Fruit fly (Drosophila melanogaster) whole organism, embryonic: ENCODE data around the gene CG45490.
A peak's percentile ranks its signal among the peaks of the same experiment; 100 is the strongest.

Experiments
- Atf6 ChIP-seq: fragments of 200-800 bp; sonication (Bioruptor generic); IDR thresholded peaks from 2 replicates; pipeline ENCODE4 v1.3.6; 2022; ENCODE audit warnings: missing biosample characterization, missing genetic modification characterization
- B-H2 ChIP-seq: fragments of 200-800 bp; sonication (Bioruptor generic); optimal IDR thresholded peaks from 2 replicates; lab custom pipeline; 2018; ENCODE audit warnings: missing biosample characterization, mild to moderate bottlenecking, missing genetic modification characterization
- BtbVII ChIP-seq: fragments of 200-800 bp; sonication (Bioruptor generic); optimal IDR thresholded peaks from 3 replicates; lab custom pipeline; 2017; ENCODE audit warnings: missing biosample characterization, mild to moderate bottlenecking, missing genetic modification characterization
- CG10147 ChIP-seq: fragments of 200-800 bp; sonication (Bioruptor generic); optimal IDR thresholded peaks from 2 replicates; lab custom pipeline; 2019; ENCODE audit warnings: missing biosample characterization, mild to moderate bottlenecking, missing genetic modification characterization, moderate library complexity
- CG10321 ChIP-seq: fragments of 200-800 bp; sonication (Bioruptor generic); IDR thresholded peaks from 2 replicates; pipeline ENCODE4 v1.3.6; 2022; ENCODE audit warnings: missing biosample characterization, missing genetic modification characterization
- CG12942 ChIP-seq: fragments of 200-800 bp; sonication (Bioruptor generic); optimal IDR thresholded peaks from 3 replicates; lab custom pipeline; 2016; ENCODE audit warnings: missing biosample characterization, missing genetic modification characterization
- CG14441 ChIP-seq: fragments of 200-800 bp; sonication (Bioruptor generic); IDR thresholded peaks from 2 replicates; pipeline ENCODE4 v1.3.6; 2022; ENCODE audit warnings: missing biosample characterization, missing genetic modification characterization
- CG15696 ChIP-seq: fragments of 200-800 bp; sonication (Bioruptor generic); optimal IDR thresholded peaks from 2 replicates; lab custom pipeline; 2019; ENCODE audit warnings: missing biosample characterization, mild to moderate bottlenecking, missing genetic modification characterization, moderate library complexity
- CG16779 ChIP-seq: fragments of 200-800 bp; sonication (Bioruptor generic); IDR thresholded peaks from 2 replicates; pipeline ENCODE4 v1.3.6; 2022; ENCODE audit warnings: missing biosample characterization, missing genetic modification characterization
- CG17361 ChIP-seq: fragments of 200-800 bp; sonication (Bioruptor generic); IDR thresholded peaks from 3 replicates; pipeline ENCODE4 v1.3.6; 2022; ENCODE audit warnings: missing biosample characterization, missing genetic modification characterization
- CG18619 ChIP-seq: fragments of 200-800 bp; sonication (Bioruptor generic); optimal IDR thresholded peaks from 3 replicates; lab custom pipeline; 2017; ENCODE audit warnings: missing biosample characterization, mild to moderate bottlenecking, missing genetic modification characterization
- CG2199 ChIP-seq: fragments of 200-800 bp; sonication (Bioruptor generic); IDR thresholded peaks from 3 replicates; pipeline ENCODE4 v1.3.6; 2022; ENCODE audit warnings: missing biosample characterization, missing genetic modification characterization
- CG31224 ChIP-seq: fragments of 200-800 bp; sonication (Bioruptor generic); IDR thresholded peaks from 2 replicates; pipeline ENCODE4 v1.3.6; 2022; ENCODE audit warnings: missing biosample characterization, missing genetic modification characterization
- CG33557 ChIP-seq: fragments of 200-800 bp; sonication (Bioruptor generic); optimal IDR thresholded peaks from 2 replicates; lab custom pipeline; 2019; ENCODE audit warnings: missing biosample characterization, mild to moderate bottlenecking, missing genetic modification characterization, moderate library complexity
- CG3726 ChIP-seq: fragments of 200-800 bp; sonication (Bioruptor generic); IDR thresholded peaks from 3 replicates; pipeline ENCODE4, ENCODE4 v1.3.6; 2022; ENCODE audit warnings: missing biosample characterization, missing genetic modification characterization
- CG4730 ChIP-seq: fragments of 200-800 bp; sonication (Bioruptor generic); IDR thresholded peaks from 2 replicates; pipeline ENCODE4 v1.3.6; 2022; ENCODE audit warnings: missing biosample characterization, missing genetic modification characterization
- CG7745 ChIP-seq: fragments of 200-800 bp; sonication (Bioruptor generic); optimal IDR thresholded peaks from 2 replicates; lab custom pipeline; 2018; ENCODE audit warnings: missing biosample characterization, mild to moderate bottlenecking, missing genetic modification characterization, moderate library complexity
- CG8388 ChIP-seq: fragments of 200-800 bp; sonication (Bioruptor generic); optimal IDR thresholded peaks from 2 replicates; lab custom pipeline; 2019; ENCODE audit warnings: missing biosample characterization, mild to moderate bottlenecking, missing genetic modification characterization, moderate library complexity
- CHES-1-like ChIP-seq: fragments of 200-800 bp; sonication (Bioruptor generic); optimal IDR thresholded peaks from 2 replicates; lab custom pipeline; 2016; ENCODE audit warnings: missing biosample characterization, missing genetic modification characterization
- Camta ChIP-seq: fragments of 200-800 bp; sonication (Bioruptor generic); optimal IDR thresholded peaks from 2 replicates; lab custom pipeline; 2016; ENCODE audit warnings: missing biosample characterization, missing genetic modification characterization
- Dip2 ChIP-seq: fragments of 200-800 bp; sonication (Bioruptor generic); IDR thresholded peaks from 2 replicates; pipeline ENCODE4 v1.3.6; 2022; ENCODE audit warnings: missing biosample characterization, missing genetic modification characterization
- Dll ChIP-seq: fragments of 200-800 bp; sonication (Bioruptor generic); IDR thresholded peaks from 4 replicates; pipeline ENCODE4 v1.3.6; 2022; ENCODE audit warnings: missing biosample characterization, missing genetic modification characterization; ENCODE audit not compliant: partially characterized antibody
- Dp ChIP-seq: fragments of 200-800 bp; sonication (Bioruptor generic); optimal IDR thresholded peaks from 2 replicates; lab custom pipeline; 2018; ENCODE audit warnings: missing biosample characterization, mild to moderate bottlenecking, missing genetic modification characterization, moderate library complexity
- Elba2 ChIP-seq: fragments of 200-800 bp; sonication (Bioruptor generic); optimal IDR thresholded peaks from 3 replicates; lab custom pipeline; 2016; ENCODE audit warnings: missing biosample characterization, missing genetic modification characterization
- HLH54F ChIP-seq: fragments of 200-800 bp; sonication (Bioruptor generic); optimal IDR thresholded peaks from 3 replicates; lab custom pipeline; 2016; ENCODE audit warnings: missing biosample characterization, missing genetic modification characterization
- Hey ChIP-seq: fragments of 200-800 bp; sonication (Bioruptor generic); optimal IDR thresholded peaks from 3 replicates; lab custom pipeline; 2018; ENCODE audit warnings: missing biosample characterization, mild to moderate bottlenecking, missing genetic modification characterization
- Hmr ChIP-seq: fragments of 200-800 bp; sonication (Bioruptor generic); optimal IDR thresholded peaks from 3 replicates; lab custom pipeline; 2017; ENCODE audit warnings: mild to moderate bottlenecking, missing biosample characterization, missing genetic modification reagents, missing genetic modification characterization
- Med ChIP-seq: fragments of 200-800 bp; sonication (Bioruptor generic); peaks from one replicate; lab custom pipeline; 2016; ENCODE audit warnings: missing biosample characterization, missing genetic modification characterization, mild to moderate bottlenecking, inconsistent platforms, moderate library complexity
- Neu2 ChIP-seq: fragments of 200-800 bp; sonication (Bioruptor generic); optimal IDR thresholded peaks from 3 replicates; lab custom pipeline; 2016; ENCODE audit warnings: missing biosample characterization, missing genetic modification characterization, borderline replicate concordance
- Nf-YA ChIP-seq: fragments of 200-800 bp; sonication (Bioruptor generic); IDR thresholded peaks from 2 replicates; pipeline ENCODE4 v1.3.6; 2022; ENCODE audit warnings: missing biosample characterization, missing genetic modification characterization
- NfI ChIP-seq: fragments of 200-800 bp; sonication (Bioruptor generic); optimal IDR thresholded peaks from 3 replicates; lab custom pipeline; 2018; ENCODE audit warnings: missing biosample characterization, mild to moderate bottlenecking, missing genetic modification characterization, moderate library complexity
- Rx ChIP-seq: fragments of 200-800 bp; sonication (Bioruptor generic); IDR thresholded peaks from 2 replicates; pipeline ENCODE4 v1.3.6; 2022; ENCODE audit warnings: missing biosample characterization, missing genetic modification characterization
- Spps ChIP-seq: fragments of 200-800 bp; sonication (Bioruptor generic); optimal IDR thresholded peaks from 2 replicates; lab custom pipeline; 2018; ENCODE audit warnings: missing biosample characterization, mild to moderate bottlenecking, missing genetic modification characterization
- Stat92E ChIP-seq, 3 experiments: fragments of >200 bp in 2 of 3; fragments of 200-800 bp in 1 of 3; sonication (Bioruptor generic) in 1 of 3; optimal IDR thresholded peaks; 2 replicates each; lab custom pipeline; 2017 to 2019; ENCODE audit warnings: missing biosample characterization in 3 of 3, missing genetic modification characterization in 3 of 3, mild to moderate bottlenecking in 1 of 3, moderate library complexity in 1 of 3
- al ChIP-seq: fragments of 200-800 bp; sonication (Bioruptor generic); IDR thresholded peaks from 2 replicates; pipeline ENCODE4 v1.3.6; 2022; ENCODE audit warnings: missing biosample characterization, missing genetic modification characterization
- bcd ChIP-seq: fragments of 200-800 bp; sonication (Bioruptor generic); optimal IDR thresholded peaks from 2 replicates; lab custom pipeline; 2017; ENCODE audit warnings: missing biosample characterization, mild to moderate bottlenecking, missing genetic modification characterization
- bsh ChIP-seq, 2 experiments: fragments of 200-800 bp; sonication (Bioruptor generic); optimal IDR thresholded peaks; 2 replicates each; lab custom pipeline; 2017 to 2018; ENCODE audit warnings: mild to moderate bottlenecking in 2 of 2, missing biosample characterization in 2 of 2, missing genetic modification characterization in 2 of 2, moderate library complexity in 1 of 2
- chif ChIP-seq, 2 experiments: fragments of 200-800 bp; sonication (Bioruptor generic); optimal IDR thresholded peaks; 3 replicates each; lab custom pipeline; 2016; ENCODE audit warnings: missing biosample characterization in 2 of 2, missing genetic modification characterization in 2 of 2
- fd64A ChIP-seq: fragments of 200-800 bp; sonication (Bioruptor generic); optimal IDR thresholded peaks from 3 replicates; lab custom pipeline; 2018; ENCODE audit warnings: missing biosample characterization, mild to moderate bottlenecking, missing genetic modification characterization
- gsb-n ChIP-seq: fragments of 200-800 bp; sonication (Bioruptor generic); optimal IDR thresholded peaks from 3 replicates; lab custom pipeline; 2018; ENCODE audit warnings: missing biosample characterization, mild to moderate bottlenecking, missing genetic modification characterization
- lola ChIP-seq, 3 experiments: fragments of >200 bp in 2 of 3; fragments of 200-800 bp in 1 of 3; sonication (Bioruptor generic) in 1 of 3; optimal IDR thresholded peaks; 2 replicates each; lab custom pipeline; 2017 to 2019; ENCODE audit warnings: missing biosample characterization in 3 of 3, missing genetic modification characterization in 3 of 3, mild to moderate bottlenecking in 1 of 3, moderate library complexity in 1 of 3
- mirr ChIP-seq: fragments of 200-800 bp; sonication (Bioruptor generic); optimal IDR thresholded peaks from 3 replicates; lab custom pipeline; 2018; ENCODE audit warnings: missing biosample characterization, mild to moderate bottlenecking, missing genetic modification characterization
- nerfin-2 ChIP-seq: fragments of 200-800 bp; sonication (Bioruptor generic); IDR thresholded peaks from 2 replicates; pipeline ENCODE4 v1.3.6; 2022; ENCODE audit warnings: missing biosample characterization, missing genetic modification characterization; ENCODE audit not compliant: partially characterized antibody
- pb ChIP-seq: fragments of 200-800 bp; sonication (Bioruptor generic); optimal IDR thresholded peaks from 3 replicates; lab custom pipeline; 2016; ENCODE audit warnings: missing biosample characterization, missing genetic modification characterization
- pzg ChIP-seq: fragments of 200-800 bp; sonication (Bioruptor generic); optimal IDR thresholded peaks from 3 replicates; lab custom pipeline; 2018; ENCODE audit warnings: missing biosample characterization, mild to moderate bottlenecking, missing genetic modification characterization, moderate library complexity
- row ChIP-seq: fragments of 200-800 bp; sonication (Bioruptor generic); IDR thresholded peaks from 3 replicates; pipeline ENCODE4 v1.3.6; 2022; ENCODE audit warnings: missing biosample characterization, missing genetic modification characterization
- salm ChIP-seq: fragments of 200-800 bp; sonication (Bioruptor generic); optimal IDR thresholded peaks from 2 replicates; lab custom pipeline; 2018; ENCODE audit warnings: missing biosample characterization, mild to moderate bottlenecking, missing genetic modification characterization
- slp2 ChIP-seq: fragments of 200-800 bp; sonication (Bioruptor generic); optimal IDR thresholded peaks from 2 replicates; lab custom pipeline; 2016; ENCODE audit warnings: missing biosample characterization, missing genetic modification characterization
- ssp ChIP-seq: fragments of 200-800 bp; sonication (Bioruptor generic); IDR thresholded peaks from 2 replicates; pipeline ENCODE4 v1.3.6; 2022; ENCODE audit warnings: missing biosample characterization, missing genetic modification characterization
- sug ChIP-seq: fragments of 200-800 bp; optimal IDR thresholded peaks from 2 replicates; lab custom pipeline; 2019; ENCODE audit warnings: missing biosample characterization, mild to moderate bottlenecking, missing genetic modification characterization, moderate library complexity
- tio ChIP-seq: fragments of 200-800 bp; sonication (Bioruptor generic); optimal IDR thresholded peaks from 2 replicates; lab custom pipeline; 2017; ENCODE audit warnings: missing biosample characterization, missing genetic modification characterization, inconsistent platforms

CG45490 gene

DNA sequence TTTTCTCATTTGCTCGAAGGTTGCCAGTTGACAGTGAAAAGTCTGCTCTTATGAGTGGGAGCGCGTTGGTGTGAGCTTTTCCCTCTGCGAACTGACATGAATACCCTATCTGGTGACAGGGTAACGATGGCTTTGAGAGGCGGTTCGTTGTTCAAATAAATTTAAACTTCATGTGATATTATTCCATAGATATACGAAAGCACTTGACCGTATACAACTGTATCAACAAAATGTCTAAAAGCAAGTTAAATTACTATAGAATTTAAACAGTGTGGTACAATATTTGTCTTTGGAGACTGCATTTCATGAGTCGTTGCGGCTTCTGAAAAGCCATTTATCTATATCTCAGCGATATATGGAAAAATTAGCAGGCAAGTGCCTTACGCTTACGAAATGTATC, 30.1 kb upstream of the CG45490 start (continued):
- no peak for TF ChIP-seq lola (GFP tag; optimal IDR thresholded peaks at IDR 0.05; lab: Kevin White, UChicago)
- no peak for TF ChIP-seq Nf-YA (GFP tag; lab: Robert Waterston, UW)
- TF ChIP-seq Elba2: no peak
- TF ChIP-seq gsb-n: no peak
- no peak for TF ChIP-seq Neu2 (GFP tag; lab: Kevin White, UChicago)
- no peak for TF ChIP-seq BtbVII (GFP tag; lab: Kevin White, UChicago)
- TF ChIP-seq chif (GFP tag; optimal IDR thresholded peaks at IDR 0.05; lab: Kevin White, UChicago): peak; percentile 7 to 25
- TF ChIP-seq Hmr (GFP tag; lab: Kevin White, UChicago): peak; percentile 45
- no peak for TF ChIP-seq Dip2 (GFP tag; lab: Robert Waterston, UW)
- peak; percentile 39 for TF ChIP-seq CG18619 (GFP tag; lab: Kevin White, UChicago)
- no peak for TF ChIP-seq mirr
- no peak for TF ChIP-seq bsh (GFP tag; optimal IDR thresholded peaks at IDR 0.05; lab: Kevin White, UChicago)
- TF ChIP-seq slp2 (GFP tag; lab: Kevin White, UChicago): no peak
- no peak for TF ChIP-seq fd64A (GFP tag; lab: Kevin White, UChicago)
- 0 out of 2 replicates have a peak, but pooled peaks have one; percentile 13 for TF ChIP-seq ssp (GFP tag; lab: Robert Waterston, UW)
- no peak for TF ChIP-seq pb (GFP tag; lab: Kevin White, UChicago)
- peak; percentile 4 for TF ChIP-seq CG10147 (GFP tag; lab: Kevin White, UChicago)
- no peak for TF ChIP-seq sug (tag; lab: Kevin White, UChicago)
- peak; percentile 80 for TF ChIP-seq row
- no peak for TF ChIP-seq CG16779 (GFP tag; lab: Robert Waterston, UW)
- no peak for TF ChIP-seq CG17361 (GFP tag; lab: Robert Waterston, UW)
- peak; percentile 40 for TF ChIP-seq al (GFP tag; lab: Robert Waterston, UW)
- TF ChIP-seq CG15696 (tag; lab: Kevin White, UChicago): no peak
- no peak for TF ChIP-seq pzg
- TF ChIP-seq Med (GFP tag; lab: Kevin White, UChicago): peak; percentile 85
- TF ChIP-seq NfI (GFP tag; lab: Kevin White, UChicago): peak; percentile 36
- TF ChIP-seq tio (GFP tag; lab: Kevin White, UChicago): peak; percentile 36
- no peak for TF ChIP-seq salm (tag; lab: Kevin White, UChicago)
- TF ChIP-seq bcd (GFP tag; lab: Kevin White, UChicago): peak; percentile 24
- TF ChIP-seq CG3726 (GFP tag; lab: Robert Waterston, UW): no peak
- no peak for TF ChIP-seq Dll (GFP tag; lab: Robert Waterston, UW)
- TF ChIP-seq CG14441 (GFP tag; lab: Robert Waterston, UW): peak; percentile 55
- peak; percentile 19 for TF ChIP-seq Camta (GFP tag; lab: Kevin White, UChicago)
- TF ChIP-seq CG7745 (tag; lab: Kevin White, UChicago): no peak
- peak; percentile 16 for TF ChIP-seq CG8388 (GFP tag; lab: Kevin White, UChicago)
- TF ChIP-seq Hey (tag; lab: Kevin White, UChicago): no peak
- TF ChIP-seq HLH54F (GFP tag; lab: Kevin White, UChicago): peak; percentile 23
- TF ChIP-seq Atf6 (GFP tag; lab: Robert Waterston, UW): 0 out of 2 replicates have a peak, but pooled peaks have one; percentile 21
- no peak for TF ChIP-seq Rx
- TF ChIP-seq B-H2: no peak
- no peak for TF ChIP-seq CG10321
- TF ChIP-seq CHES-1-like: no peak
- TF ChIP-seq CG2199 (GFP tag; lab: Robert Waterston, UW): no peak
- no peak for TF ChIP-seq Stat92E (GFP tag; optimal IDR thresholded peaks at IDR 0.05; lab: Kevin White, UChicago)
- peak; percentile 0 for TF ChIP-seq CG12942
- TF ChIP-seq CG4730 (GFP tag; lab: Robert Waterston, UW): no peak
- TF ChIP-seq CG31224 (GFP tag; lab: Robert Waterston, UW): no peak
- no peak for TF ChIP-seq Dp (GFP tag; lab: Kevin White, UChicago)
- TF ChIP-seq CG33557 (GFP tag; lab: Kevin White, UChicago): no peak
- TF ChIP-seq Spps (tag; lab: Kevin White, UChicago): no peak
- no peak for TF ChIP-seq nerfin-2 (GFP tag; lab: Robert Waterston, UW)
